Worm (Caenorhabditis elegans) whole organism, L4/young adult: ENCODE results near the gene ras-2.

Experiments
- W03F9.2 ChIP-seq: fragments of 150-350 bp; optimal IDR thresholded peaks from 2 replicates; lab custom pipeline; 2014; ENCODE audit warnings: missing biosample characterization, missing genetic modification characterization
- dao-5 ChIP-seq: sonication (generic microtip); optimal IDR thresholded peaks from 2 replicates; lab custom pipeline; 2016; ENCODE audit warnings: missing genotype, missing genetic modification characterization, moderate library complexity, missing compliant biosample characterization
- him-1 ChIP-seq: sonication (generic microtip); optimal IDR thresholded peaks from 2 replicates; lab custom pipeline; 2016; ENCODE audit warnings: missing genotype, missing genetic modification reagents, missing genetic modification characterization, missing compliant biosample characterization

ce11 chrIII:4693695-4694094 lies 46.2 kb downstream of the ras-2 start, which contains the start of gene T04A8.8:
- TF ChIP-seq him-1 (no peak), W03F9.2 (no peak), dao-5 (tag; lab: Kevin White, UChicago) (no peak)
